Fruit fly (Drosophila melanogaster) whole organism, embryonic: ENCODE results near the gene drm.

ENCODE experiments used
- ATbp ChIP-seq: fragments of 200-800 bp; sonication (Bioruptor generic); optimal IDR thresholded peaks from 2 replicates; lab custom pipeline; 2017; ENCODE audit warnings: missing biosample characterization, mild to moderate bottlenecking, missing genetic modification characterization, missing genetic modification reagents
- Atf3 ChIP-seq: fragments of 200-800 bp; sonication (Bioruptor generic); optimal IDR thresholded peaks from 3 replicates; lab custom pipeline; 2016; ENCODE audit warnings: missing biosample characterization, missing genetic modification characterization
- Atf6 ChIP-seq: fragments of 200-800 bp; sonication (Bioruptor generic); IDR thresholded peaks from 2 replicates; pipeline ENCODE4 v1.3.6; 2022; ENCODE audit warnings: missing biosample characterization, missing genetic modification characterization
- CG10267 ChIP-seq: fragments of 200-800 bp; sonication (Bioruptor generic); optimal IDR thresholded peaks from 2 replicates; lab custom pipeline; 2018; ENCODE audit warnings: missing biosample characterization, mild to moderate bottlenecking, missing genetic modification characterization, moderate library complexity
- CG10431 ChIP-seq: fragments of 200-800 bp; sonication (Bioruptor generic); optimal IDR thresholded peaks from 3 replicates; lab custom pipeline; 2018; ENCODE audit warnings: missing biosample characterization, mild to moderate bottlenecking, missing genetic modification characterization
- CG10959 ChIP-seq: fragments of 200-800 bp; sonication (Bioruptor generic); IDR thresholded peaks from 2 replicates; pipeline ENCODE4 v1.3.6; 2022; ENCODE audit warnings: missing biosample characterization, missing genetic modification characterization
- CG12236 ChIP-seq: fragments of 200-800 bp; sonication (Bioruptor generic); optimal IDR thresholded peaks from 2 replicates; lab custom pipeline; 2016; ENCODE audit warnings: missing biosample characterization, missing genetic modification characterization
- CG16863 ChIP-seq: fragments of 200-800 bp; sonication (Bioruptor generic); optimal IDR thresholded peaks from 3 replicates; lab custom pipeline; 2016; ENCODE audit warnings: missing biosample characterization, missing genetic modification characterization
- CG1832 ChIP-seq: fragments of 200-800 bp; sonication (Bioruptor generic); optimal IDR thresholded peaks from 2 replicates; lab custom pipeline; 2017; ENCODE audit warnings: missing biosample characterization, mild to moderate bottlenecking, missing genetic modification characterization, inconsistent platforms
- CG18476 ChIP-seq: fragments of 200-800 bp; sonication (Bioruptor generic); optimal IDR thresholded peaks from 2 replicates; lab custom pipeline; 2016; ENCODE audit warnings: missing biosample characterization, mild to moderate bottlenecking, missing genetic modification characterization
- CG18764 ChIP-seq: fragments of 200-800 bp; sonication (Bioruptor generic); optimal IDR thresholded peaks from 3 replicates; lab custom pipeline; 2016; ENCODE audit warnings: missing biosample characterization, missing genetic modification characterization
- CG31224 ChIP-seq: fragments of 200-800 bp; sonication (Bioruptor generic); IDR thresholded peaks from 2 replicates; pipeline ENCODE4 v1.3.6; 2022; ENCODE audit warnings: missing biosample characterization, missing genetic modification characterization
- CG34376 ChIP-seq: fragments of 200-800 bp; sonication (Bioruptor generic); optimal IDR thresholded peaks from 2 replicates; lab custom pipeline; 2018; ENCODE audit warnings: missing biosample characterization, mild to moderate bottlenecking, missing genetic modification characterization
- CG6254 ChIP-seq: fragments of 200-800 bp; sonication (Bioruptor generic); optimal IDR thresholded peaks from 3 replicates; lab custom pipeline; 2017; ENCODE audit warnings: mild to moderate bottlenecking, missing biosample characterization, missing genetic modification reagents, missing genetic modification characterization
- CG6272 ChIP-seq: fragments of 200-800 bp; sonication (Bioruptor generic); IDR thresholded peaks from 2 replicates; pipeline ENCODE4 v1.3.6; 2022; ENCODE audit warnings: missing biosample characterization, missing genetic modification characterization
- CG8089 ChIP-seq: fragments of 200-800 bp; sonication (Bioruptor generic); optimal IDR thresholded peaks from 3 replicates; lab custom pipeline; 2016; ENCODE audit warnings: missing biosample characterization, missing genetic modification characterization
- CrebB ChIP-seq: fragments of 200-800 bp; sonication (Bioruptor generic); optimal IDR thresholded peaks from 3 replicates; lab custom pipeline; 2018; ENCODE audit warnings: missing biosample characterization, mild to moderate bottlenecking, missing genetic modification characterization
- Doc3 ChIP-seq: fragments of 200-800 bp; sonication (Bioruptor generic); IDR thresholded peaks from 3 replicates; pipeline ENCODE4 v1.3.6; 2022; ENCODE audit warnings: missing biosample characterization, missing genetic modification characterization; ENCODE audit not compliant: partially characterized antibody
- Eip74EF ChIP-seq, 2 experiments: fragments of 200-800 bp in 1 of 2; fragments of >200 bp in 1 of 2; sonication (Bioruptor generic) in 1 of 2; optimal IDR thresholded peaks; 2 replicates each; lab custom pipeline; 2017 to 2019; ENCODE audit warnings: missing biosample characterization in 2 of 2, missing genetic modification characterization in 2 of 2, mild to moderate bottlenecking in 1 of 2, moderate library complexity in 1 of 2
- HHEX ChIP-seq: fragments of 200-800 bp; sonication (Bioruptor generic); optimal IDR thresholded peaks from 3 replicates; lab custom pipeline; 2017; ENCODE audit warnings: missing biosample characterization, mild to moderate bottlenecking, missing genetic modification characterization, missing genetic modification reagents
- Jarid2 ChIP-seq: fragments of 200-800 bp; sonication (Bioruptor generic); optimal IDR thresholded peaks from 3 replicates; lab custom pipeline; 2017; ENCODE audit warnings: mild to moderate bottlenecking, missing biosample characterization, missing genetic modification reagents, missing genetic modification characterization
- Myb ChIP-seq: fragments of 200-800 bp; sonication (Bioruptor generic); optimal IDR thresholded peaks from 2 replicates; lab custom pipeline; 2016; ENCODE audit warnings: missing biosample characterization, missing genetic modification characterization
- NC2α ChIP-seq: fragments of 200-800 bp; sonication (Bioruptor generic); optimal IDR thresholded peaks from 2 replicates; lab custom pipeline; 2016; ENCODE audit warnings: missing biosample characterization, missing genetic modification characterization
- NC2β ChIP-seq: fragments of 200-800 bp; sonication (Bioruptor generic); optimal IDR thresholded peaks from 2 replicates; lab custom pipeline; 2016; ENCODE audit warnings: missing biosample characterization, missing genetic modification characterization
- Sry-β ChIP-seq: fragments of 200-800 bp; sonication (Bioruptor generic); optimal IDR thresholded peaks from 2 replicates; lab custom pipeline; 2018; ENCODE audit warnings: missing biosample characterization, mild to moderate bottlenecking, missing genetic modification characterization, moderate library complexity
- Sry-δ ChIP-seq: fragments of 200-800 bp; sonication (Bioruptor generic); optimal IDR thresholded peaks from 2 replicates; lab custom pipeline; 2016; ENCODE audit warnings: missing biosample characterization, missing genetic modification characterization
- Vsx1 ChIP-seq: fragments of 200-800 bp; sonication (Bioruptor generic); optimal IDR thresholded peaks from 2 replicates; lab custom pipeline; 2017; ENCODE audit warnings: missing biosample characterization, mild to moderate bottlenecking, missing genetic modification characterization, missing genetic modification reagents
- ac ChIP-seq: fragments of 200-800 bp; sonication (Bioruptor generic); optimal IDR thresholded peaks from 3 replicates; lab custom pipeline; 2017; ENCODE audit warnings: missing biosample characterization, mild to moderate bottlenecking, missing genetic modification characterization
- ap ChIP-seq: fragments of 200-800 bp; sonication (Bioruptor generic); IDR thresholded peaks from 2 replicates; pipeline ENCODE4 v1.3.6; 2022; ENCODE audit warnings: missing biosample characterization, missing genetic modification characterization
- bbx ChIP-seq: fragments of 200-800 bp; sonication (Bioruptor generic); IDR thresholded peaks from 2 replicates; pipeline ENCODE4 v1.3.6; 2022; ENCODE audit warnings: missing biosample characterization, missing genetic modification characterization; ENCODE audit not compliant: partially characterized antibody
- bsh ChIP-seq, 2 experiments: fragments of 200-800 bp; sonication (Bioruptor generic); optimal IDR thresholded peaks; 2 replicates each; lab custom pipeline; 2017 to 2018; ENCODE audit warnings: mild to moderate bottlenecking in 2 of 2, missing biosample characterization in 2 of 2, missing genetic modification characterization in 2 of 2, moderate library complexity in 1 of 2
- cato ChIP-seq: fragments of 200-800 bp; sonication (Bioruptor generic); optimal IDR thresholded peaks from 2 replicates; lab custom pipeline; 2016; ENCODE audit warnings: missing biosample characterization, missing genetic modification characterization, borderline replicate concordance
- disco-r ChIP-seq: fragments of 200-800 bp; sonication (Bioruptor generic); optimal IDR thresholded peaks from 2 replicates; lab custom pipeline; 2016; ENCODE audit warnings: missing biosample characterization, missing genetic modification characterization
- esg ChIP-seq: fragments of 200-800 bp; sonication (Bioruptor generic); conservative IDR thresholded peaks from 2 replicates; pipeline ENCODE4 v1.3.6; 2022; ENCODE audit warnings: missing biosample characterization, missing genetic modification characterization
- fd102C ChIP-seq: fragments of 200-800 bp; sonication (Bioruptor generic); optimal IDR thresholded peaks from 2 replicates; lab custom pipeline; 2018; ENCODE audit warnings: missing biosample characterization, mild to moderate bottlenecking, missing genetic modification characterization, moderate library complexity
- gcm ChIP-seq: fragments of 200-800 bp; sonication (Bioruptor generic); optimal IDR thresholded peaks from 2 replicates; lab custom pipeline; 2019; ENCODE audit warnings: missing biosample characterization, mild to moderate bottlenecking, missing genetic modification characterization, moderate library complexity
- gem ChIP-seq: fragments of 200-800 bp; sonication (Bioruptor generic); optimal IDR thresholded peaks from 2 replicates; lab custom pipeline; 2019; ENCODE audit warnings: missing biosample characterization, mild to moderate bottlenecking, missing genetic modification characterization, moderate library complexity
- knrl ChIP-seq: fragments of 200-800 bp; sonication (Bioruptor generic); IDR thresholded peaks from 3 replicates; pipeline ENCODE4 v1.3.6; 2022; ENCODE audit warnings: missing biosample characterization, missing genetic modification characterization; ENCODE audit not compliant: partially characterized antibody
- lab ChIP-seq: fragments of 200-800 bp; sonication (Bioruptor generic); optimal IDR thresholded peaks from 3 replicates; lab custom pipeline; 2017; ENCODE audit warnings: missing biosample characterization, missing genetic modification characterization, mild to moderate bottlenecking, moderate library complexity, missing genetic modification reagents
- mam ChIP-seq: fragments of 200-800 bp; sonication (Bioruptor generic); optimal IDR thresholded peaks from 3 replicates; lab custom pipeline; 2016; ENCODE audit warnings: missing biosample characterization, missing genetic modification characterization
- pita ChIP-seq: fragments of 200-800 bp; sonication (Bioruptor generic); optimal IDR thresholded peaks from 2 replicates; lab custom pipeline; 2017; ENCODE audit warnings: missing biosample characterization, mild to moderate bottlenecking, missing genetic modification characterization
- pum ChIP-seq: fragments of 200-800 bp; sonication (Bioruptor generic); optimal IDR thresholded peaks from 2 replicates; lab custom pipeline; 2016; ENCODE audit warnings: missing biosample characterization, missing genetic modification characterization
- pzg ChIP-seq: fragments of 200-800 bp; sonication (Bioruptor generic); optimal IDR thresholded peaks from 3 replicates; lab custom pipeline; 2018; ENCODE audit warnings: missing biosample characterization, mild to moderate bottlenecking, missing genetic modification characterization, moderate library complexity
- row ChIP-seq: fragments of 200-800 bp; sonication (Bioruptor generic); IDR thresholded peaks from 3 replicates; pipeline ENCODE4 v1.3.6; 2022; ENCODE audit warnings: missing biosample characterization, missing genetic modification characterization
- run ChIP-seq: fragments of 200-800 bp; sonication (Bioruptor generic); optimal IDR thresholded peaks from 3 replicates; lab custom pipeline; 2018; ENCODE audit warnings: missing biosample characterization, mild to moderate bottlenecking, missing genetic modification characterization
- scrt ChIP-seq: fragments of 200-800 bp; sonication (Bioruptor generic); optimal IDR thresholded peaks from 2 replicates; lab custom pipeline; 2018; ENCODE audit warnings: missing biosample characterization, mild to moderate bottlenecking, missing genetic modification characterization, moderate library complexity
- sens-2 ChIP-seq: fragments of 200-800 bp; sonication (Bioruptor generic); IDR thresholded peaks from 2 replicates; pipeline ENCODE4 v1.3.6; 2022; ENCODE audit warnings: missing biosample characterization, missing genetic modification characterization
- trem ChIP-seq: fragments of 200-800 bp; optimal IDR thresholded peaks from 3 replicates; lab custom pipeline; 2019; ENCODE audit warnings: missing biosample characterization, mild to moderate bottlenecking, missing genetic modification characterization, moderate library complexity
- vnd ChIP-seq: fragments of 200-800 bp; sonication (Bioruptor generic); IDR thresholded peaks from 3 replicates; pipeline ENCODE4 v1.3.6; 2022; ENCODE audit warnings: missing biosample characterization, missing genetic modification characterization; ENCODE audit not compliant: partially characterized antibody

drm gene

dm6 chr2L:3573907-3574306 is 34.9 kb downstream of the drm start (continued):
- TF ChIP-seq CG31224 (GFP tag; lab: Robert Waterston, UW) (peak; percentile 61), vnd (no peak), Vsx1 (GFP tag; lab: Kevin White, UChicago) (peak; percentile 67), CG10267 (tag; lab: Kevin White, UChicago) (peak; percentile 70), Sry-β (GFP tag; lab: Kevin White, UChicago) (peak; percentile 27), CG18764 (peak; percentile 73), Atf6 (GFP tag; lab: Robert Waterston, UW) (no peak), ac (GFP tag; lab: Kevin White, UChicago) (peak; percentile 57), CG12236 (GFP tag; lab: Kevin White, UChicago) (peak; percentile 81), pum (GFP tag; lab: Kevin White, UChicago) (peak; percentile 81), CrebB (tag; lab: Kevin White, UChicago) (peak; percentile 54), HHEX (peak; percentile 52), CG10431 (peak; percentile 61), gcm (peak; percentile 62), row (GFP tag; lab: Robert Waterston, UW) (peak; percentile 81), CG10959 (peak; percentile 83), sens-2 (GFP tag; lab: Robert Waterston, UW) (peak; percentile 77), lab (GFP tag; lab: Kevin White, UChicago) (peak; percentile 46), disco-r (GFP tag; lab: Kevin White, UChicago) (peak; percentile 15), CG6272 (GFP tag; lab: Robert Waterston, UW) (peak; percentile 77), Doc3 (GFP tag; lab: Robert Waterston, UW) (no peak), pita (GFP tag; lab: Kevin White, UChicago) (no peak), CG18476 (GFP tag; lab: Kevin White, UChicago) (peak; percentile 56), NC2α (GFP tag; lab: Kevin White, UChicago) (peak; percentile 70), fd102C (GFP tag; lab: Kevin White, UChicago) (peak; percentile 26), pzg (GFP tag; lab: Kevin White, UChicago) (no peak), Atf3 (GFP tag; lab: Kevin White, UChicago) (peak; percentile 75), ATbp (peak; percentile 79), gem (tag; lab: Kevin White, UChicago) (peak; percentile 88), NC2β (GFP tag; lab: Kevin White, UChicago) (peak; percentile 72), bsh (GFP tag; optimal IDR thresholded peaks at IDR 0.05; lab: Kevin White, UChicago) (peak; percentile 11 to 94), CG6254 (GFP tag; lab: Kevin White, UChicago) (peak; percentile 75), trem (tag; lab: Kevin White, UChicago) (peak; percentile 65), CG1832 (GFP tag; lab: Kevin White, UChicago) (no peak), mam (GFP tag; lab: Kevin White, UChicago) (peak; percentile 3), CG16863 (GFP tag; lab: Kevin White, UChicago) (peak; percentile 83), CG34376 (no peak), bbx (GFP tag; lab: Robert Waterston, UW) (no peak), knrl (GFP tag; lab: Robert Waterston, UW) (no peak), scrt (peak; percentile 23), ap (GFP tag; lab: Robert Waterston, UW) (0 out of 2 replicates have a peak, but pooled peaks have one; percentile 3), Sry-δ (peak; percentile 25), run (peak; percentile 53), Jarid2 (GFP tag; lab: Kevin White, UChicago) (peak; percentile 26), cato (GFP tag; lab: Kevin White, UChicago) (peak; percentile 82), Myb (GFP tag; lab: Kevin White, UChicago) (peak; percentile 19), esg (peak; percentile 51), Eip74EF (GFP tag; optimal IDR thresholded peaks at IDR 0.05; lab: Kevin White, UChicago) (peak in 1 of 2 experiments; percentile 41), CG8089 (peak; percentile 79)
